Fruit fly (Drosophila melanogaster) whole organism, prepupa: ENCODE measurements around the gene CG46463.

ENCODE experiments used
- Blimp-1 ChIP-seq: fragments of 200-800 bp; sonication (Bioruptor generic); optimal IDR thresholded peaks from 3 replicates; lab custom pipeline; 2017; ENCODE audit warnings: missing biosample characterization, missing genetic modification characterization, mild to moderate bottlenecking, moderate library complexity, missing genetic modification reagents
- CG31627 ChIP-seq: fragments of 200-800 bp; sonication (Bioruptor generic); optimal IDR thresholded peaks from 3 replicates; lab custom pipeline; 2016; ENCODE audit warnings: missing biosample characterization, missing genetic modification characterization
- CG4318 ChIP-seq: fragments of 200-800 bp; sonication (Bioruptor generic); optimal IDR thresholded peaks from 3 replicates; lab custom pipeline; 2017; ENCODE audit warnings: missing biosample characterization, mild to moderate bottlenecking, missing genetic modification characterization
- Eip75B ChIP-seq: fragments of 200-800 bp; sonication (Bioruptor generic); optimal IDR thresholded peaks from 3 replicates; lab custom pipeline; 2016; ENCODE audit warnings: missing biosample characterization, missing genetic modification characterization
- Hr39 ChIP-seq: fragments of 200-800 bp; sonication (Bioruptor generic); optimal IDR thresholded peaks from 2 replicates; lab custom pipeline; 2016; ENCODE audit warnings: missing biosample characterization, missing genetic modification characterization
- Met ChIP-seq: fragments of 200-800 bp; sonication (Bioruptor generic); optimal IDR thresholded peaks from 3 replicates; lab custom pipeline; 2016; ENCODE audit warnings: missing biosample characterization, missing genetic modification characterization
- OdsH ChIP-seq: fragments of 200-800 bp; sonication (Bioruptor generic); optimal IDR thresholded peaks from 3 replicates; lab custom pipeline; 2016; ENCODE audit warnings: missing biosample characterization, missing genetic modification characterization
- Sox102F ChIP-seq: fragments of 200-800 bp; sonication (Bioruptor generic); optimal IDR thresholded peaks from 2 replicates; lab custom pipeline; 2016; ENCODE audit warnings: missing biosample characterization, mild to moderate bottlenecking, missing genetic modification characterization

DNA sequence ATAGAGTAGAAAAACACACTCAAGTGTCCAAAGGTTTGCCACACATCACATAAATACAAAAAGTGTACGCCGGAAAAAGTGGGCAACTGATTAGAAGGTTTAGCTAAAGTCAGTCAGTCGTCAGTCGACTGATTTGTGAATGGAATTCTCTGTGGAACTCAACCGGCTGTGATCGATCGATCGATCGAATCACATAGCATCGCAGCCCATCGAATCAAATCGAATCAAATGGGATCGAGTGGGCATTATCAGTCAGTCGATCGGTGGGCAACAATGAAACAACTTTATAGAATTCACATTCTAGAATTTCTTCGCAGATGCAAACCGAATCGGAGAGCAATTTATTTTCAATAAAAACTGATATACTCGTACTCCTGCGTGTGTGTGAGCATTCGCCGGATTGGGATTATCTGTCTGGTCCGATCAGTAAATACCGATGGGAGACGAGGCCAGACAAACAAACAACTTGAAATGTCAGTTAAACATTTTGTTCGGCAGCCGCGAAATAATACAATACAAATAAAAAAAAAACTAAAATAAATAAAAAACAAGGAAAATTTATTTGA, 45.4 kb upstream of the CG46463 start:
- TF ChIP-seq Hr39 (GFP tag; lab: Kevin White, UChicago) (no peak), CG4318 (GFP tag; lab: Kevin White, UChicago) (no peak), Eip75B (GFP tag; lab: Kevin White, UChicago) (no peak), Sox102F (GFP tag; lab: Kevin White, UChicago) (no peak), Met (GFP tag; lab: Kevin White, UChicago) (no peak), CG31627 (GFP tag; lab: Kevin White, UChicago) (no peak), OdsH (GFP tag; lab: Kevin White, UChicago) (no peak), Blimp-1 (no peak)
